Worm (Caenorhabditis elegans) whole organism, L4 larva: Measurements from ENCODE around the gene gstk-2.

Source experiments
- nhr-25 ChIP-seq: sonication (generic microtip); optimal IDR thresholded peaks from 2 replicates; lab custom pipeline; 2017; ENCODE audit warnings: missing genetic modification characterization, mild to moderate bottlenecking, missing compliant biosample characterization, antibody characterized with exemption, moderate library complexity, borderline replicate concordance; ENCODE audit not compliant: insufficient read depth
- zag-1 ChIP-seq: fragments of 150-350 bp; optimal IDR thresholded peaks from 2 replicates; lab custom pipeline; 2014; ENCODE audit warnings: missing biosample characterization, missing genetic modification characterization

ce11 chrIV:7230198-7230597, 11.9 kb downstream of the gstk-2 start, which contains the start of gene cap-1:
- no peak for TF ChIP-seq nhr-25
- no peak for TF ChIP-seq zag-1 (tag; lab: Kevin White, UChicago)
